Worm (Caenorhabditis elegans): ENCODE results near the gene C25H3.7.

The C25H3.7 gene

DNA sequence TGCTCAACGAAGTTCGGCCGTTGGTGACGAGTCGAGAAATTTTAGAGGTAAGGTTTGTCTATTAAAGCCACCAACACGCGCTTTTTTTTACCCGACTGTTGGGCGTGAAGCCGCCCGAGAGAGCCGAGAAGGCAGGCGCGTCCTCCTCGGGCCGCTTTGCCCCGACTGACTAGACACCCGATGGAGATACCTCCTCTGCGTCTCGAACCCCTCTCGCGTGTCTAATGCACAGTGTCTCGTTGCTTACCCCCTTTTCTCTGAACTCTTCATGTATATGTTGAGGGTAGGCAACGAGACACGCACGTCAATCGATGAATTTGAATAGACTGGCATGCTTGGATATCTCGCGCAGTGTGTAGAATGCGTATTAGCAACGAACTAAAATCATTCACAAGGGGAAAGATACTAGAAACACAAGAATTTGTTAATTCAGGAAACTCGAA is 7.0 kb downstream of the C25H3.7 start:
- TF ChIP-seq tbx-2 (tag; optimal IDR thresholded peaks at IDR 0.05) (peak; percentile 85), ceh-31 (tag; optimal IDR thresholded peaks at IDR 0.05) (peak; percentile 89), pqm-1 (tag; optimal IDR thresholded peaks at IDR 0.05) (no peak), dve-1 (tag; optimal IDR thresholded peaks at IDR 0.05) (peak; percentile 90), K09A11.1 (tag; optimal IDR thresholded peaks at IDR 0.05; ENCODE audit: insufficient read depth) (peak; percentile 60), pag-3 (tag; optimal IDR thresholded peaks at IDR 0.05; ENCODE audit: borderline replicate concordance) (no peak), pax-1 (tag; optimal IDR thresholded peaks at IDR 0.05) (peak; percentile 5), pros-1 (tag; optimal IDR thresholded peaks at IDR 0.05) (peak; percentile 92), mec-3 (tag; optimal IDR thresholded peaks at IDR 0.05; ENCODE audit: borderline replicate concordance) (peak; percentile 48), pha-2 (tag; optimal IDR thresholded peaks at IDR 0.05) (no peak), tbx-7 (tag; optimal IDR thresholded peaks at IDR 0.05) (peak; percentile 23), pha-4 (tag; optimal IDR thresholded peaks at IDR 0.05) (no peak), ceh-9 (tag; optimal IDR thresholded peaks at IDR 0.05) (no peak), zip-5 (tag; optimal IDR thresholded peaks at IDR 0.05) (no peak), unc-55 (GFP tag; optimal IDR thresholded peaks at IDR 0.05) (peak; percentile 66), C38D4.7 (GFP tag; optimal IDR thresholded peaks at IDR 0.05) (peak; percentile 73), sox-4 (tag; optimal IDR thresholded peaks at IDR 0.05) (peak; percentile 83), ttx-3 (tag; optimal IDR thresholded peaks at IDR 0.05) (no peak), madf-2 (tag; optimal IDR thresholded peaks at IDR 0.05) (peak; percentile 75), sox-2 (GFP tag; IDR thresholded peaks at IDR 0.05) (peak; percentile 52; the same call in 1 of the 2 replicates), fkh-6 (tag; optimal IDR thresholded peaks at IDR 0.05) (no peak), ceh-2 (tag; optimal IDR thresholded peaks at IDR 0.05) (peak; percentile 54), npax-4 (tag; optimal IDR thresholded peaks at IDR 0.05) (no peak), ceh-24 (tag; optimal IDR thresholded peaks at IDR 0.05) (peak; percentile 63), ceh-34 (tag; optimal IDR thresholded peaks at IDR 0.05) (peak; percentile 90), T23F11.4 (GFP tag; optimal IDR thresholded peaks at IDR 0.05) (peak; percentile 87), ceh-18 (tag; optimal IDR thresholded peaks at IDR 0.05) (peak; percentile 90), ahr-1 (tag; optimal IDR thresholded peaks at IDR 0.05) (peak; percentile 55), odd-2 (tag; optimal IDR thresholded peaks at IDR 0.05) (no peak), che-1 (tag; optimal IDR thresholded peaks at IDR 0.05) (peak; percentile 63), nhr-11 (tag; optimal IDR thresholded peaks at IDR 0.05) (peak; percentile 38), hlh-6 (tag; optimal IDR thresholded peaks at IDR 0.05) (peak; percentile 22), unc-42 (tag; optimal IDR thresholded peaks at IDR 0.05) (peak; percentile 36), nfya-1 (tag; optimal IDR thresholded peaks at IDR 0.05) (peak; percentile 97), rnt-1 (tag; optimal IDR thresholded peaks at IDR 0.05) (peak; percentile 78), fax-1 (tag; optimal IDR thresholded peaks at IDR 0.05) (peak; percentile 30), hlh-30 (tag; optimal IDR thresholded peaks at IDR 0.05; ENCODE audit: insufficient read depth) (peak; percentile 55), hlh-8 (tag; optimal IDR thresholded peaks at IDR 0.05) (peak; percentile 64), Y22D7AL.16 (tag; optimal IDR thresholded peaks at IDR 0.05) (peak; percentile 78), lin-11 (tag; optimal IDR thresholded peaks at IDR 0.05) (peak; percentile 67), ref-2 (tag; optimal IDR thresholded peaks at IDR 0.05) (peak; percentile 78), K02D7.2 (tag; optimal IDR thresholded peaks at IDR 0.05) (peak; percentile 75), ama-1 (optimal IDR thresholded peaks at IDR 0.05) (peak; percentile 98), gmeb-2 (tag; optimal IDR thresholded peaks at IDR 0.05) (peak; percentile 70), ceh-19 (GFP tag; optimal IDR thresholded peaks at IDR 0.05) (peak; percentile 91), hlh-13 (GFP tag; optimal IDR thresholded peaks at IDR 0.05) (peak; percentile 45), fkh-10 (GFP tag; optimal IDR thresholded peaks at IDR 0.05) (no peak), unc-3 (GFP tag; conservative IDR thresholded peaks at IDR 0.05) (peak; percentile 93), unc-3 (tag; optimal IDR thresholded peaks at IDR 0.05) (no peak), ceh-22 (tag; optimal IDR thresholded peaks at IDR 0.05) (peak; percentile 68), C08G9.2 (tag; optimal IDR thresholded peaks at IDR 0.05) (peak; percentile 76), ceh-48 (tag; optimal IDR thresholded peaks at IDR 0.05) (peak; percentile 74), F13H6.1 (tag; optimal IDR thresholded peaks at IDR 0.05) (peak; percentile 81)
